Worm (Caenorhabditis elegans) whole organism, mixed stage, embryonic: ENCODE measurements around the gene ZK1321.4.

Experiments
- blmp-1 ChIP-seq: fragments of 150-350 bp; optimal IDR thresholded peaks from 2 replicates; lab custom pipeline; 2014; ENCODE audit warnings: missing biosample characterization, missing genetic modification characterization
- ces-1 ChIP-seq: fragments of 150-350 bp; optimal IDR thresholded peaks from 2 replicates; lab custom pipeline; 2014; ENCODE audit warnings: missing biosample characterization, missing genetic modification reagents, missing genetic modification characterization
- cnd-1 ChIP-seq: fragments of 200-800 bp; sonication (Bioruptor generic); optimal IDR thresholded peaks from 2 replicates; lab custom pipeline; 2018; ENCODE audit warnings: mild to moderate bottlenecking, missing genetic modification characterization, missing compliant biosample characterization
- elt-1 ChIP-seq: sonication (generic microtip); optimal IDR thresholded peaks from 2 replicates; lab custom pipeline; 2017; ENCODE audit warnings: missing genetic modification characterization, mild to moderate bottlenecking, missing compliant biosample characterization, antibody characterized with exemption, moderate library complexity, borderline replicate concordance; ENCODE audit not compliant: insufficient read depth
- elt-3 ChIP-seq: fragments of 150-350 bp; optimal IDR thresholded peaks from 2 replicates; lab custom pipeline; 2014; ENCODE audit warnings: missing biosample characterization, missing genetic modification characterization
- flh-1 ChIP-seq: fragments of 200-800 bp; sonication (Bioruptor generic); optimal IDR thresholded peaks from 2 replicates; lab custom pipeline; 2018; ENCODE audit warnings: mild to moderate bottlenecking, missing genetic modification characterization, moderate library complexity, missing compliant biosample characterization
- ham-2 ChIP-seq: fragments of 200-800 bp; sonication (Bioruptor generic); optimal IDR thresholded peaks from 2 replicates; lab custom pipeline; 2018; ENCODE audit warnings: mild to moderate bottlenecking, missing genetic modification characterization, missing compliant biosample characterization
- hlh-1 ChIP-seq: fragments of 150-350 bp; optimal IDR thresholded peaks from 2 replicates; lab custom pipeline; 2014; ENCODE audit warnings: missing biosample characterization, missing genetic modification reagents, missing genetic modification characterization
- lin-13 ChIP-seq: fragments of 150-350 bp; optimal IDR thresholded peaks from 2 replicates; lab custom pipeline; 2014; ENCODE audit warnings: missing biosample characterization, missing genetic modification characterization
- lsy-2 ChIP-seq: fragments of 150-350 bp; optimal IDR thresholded peaks from 2 replicates; lab custom pipeline; 2014; ENCODE audit warnings: missing biosample characterization, missing genetic modification characterization
- mab-5 ChIP-seq: fragments of 150-350 bp; optimal IDR thresholded peaks from 2 replicates; lab custom pipeline; 2014; ENCODE audit warnings: missing biosample characterization, missing genetic modification characterization
- mls-2 ChIP-seq: sonication (generic microtip); optimal IDR thresholded peaks from 2 replicates; lab custom pipeline; 2016; ENCODE audit warnings: mild to moderate bottlenecking, missing genetic modification characterization, moderate library complexity, missing compliant biosample characterization
- nhr-12 ChIP-seq: fragments of 150-350 bp; optimal IDR thresholded peaks from 2 replicates; lab custom pipeline; 2014; ENCODE audit warnings: missing biosample characterization, missing genetic modification characterization
- nhr-2 ChIP-seq: fragments of 150-350 bp; optimal IDR thresholded peaks from 2 replicates; lab custom pipeline; 2014; ENCODE audit warnings: missing biosample characterization, missing genetic modification characterization
- nhr-237 ChIP-seq: fragments of 150-350 bp; optimal IDR thresholded peaks from 2 replicates; lab custom pipeline; 2014; ENCODE audit warnings: missing biosample characterization, missing genetic modification characterization
- nhr-76 ChIP-seq: sonication (generic microtip); optimal IDR thresholded peaks from 2 replicates; lab custom pipeline; 2017; ENCODE audit warnings: missing biosample characterization, missing genetic modification characterization
- snpc-4 ChIP-seq: fragments of 150-350 bp; optimal IDR thresholded peaks from 2 replicates; lab custom pipeline; 2014; ENCODE audit warnings: missing biosample characterization, missing genetic modification characterization
- tbx-8 ChIP-seq: fragments of 200-800 bp; sonication (Bioruptor generic); optimal IDR thresholded peaks from 2 replicates; lab custom pipeline; 2018; ENCODE audit warnings: mild to moderate bottlenecking, missing genetic modification characterization, moderate library complexity, missing compliant biosample characterization
- unc-120 ChIP-seq: sonication (generic microtip); optimal IDR thresholded peaks from 2 replicates; lab custom pipeline; 2017; ENCODE audit warnings: missing genetic modification characterization, missing compliant biosample characterization; ENCODE audit not compliant: poor library complexity, severe bottlenecking
- unc-62 ChIP-seq: fragments of 150-350 bp; optimal IDR thresholded peaks from 2 replicates; lab custom pipeline; 2014; ENCODE audit warnings: missing biosample characterization, missing genetic modification reagents, missing genetic modification characterization
- zip-8 ChIP-seq: fragments of 150-350 bp; optimal IDR thresholded peaks from 2 replicates; lab custom pipeline; 2014; ENCODE audit warnings: missing biosample characterization, missing genetic modification characterization
- ztf-11 ChIP-seq: fragments of 150-350 bp; optimal IDR thresholded peaks from 2 replicates; lab custom pipeline; 2014; ENCODE audit warnings: missing biosample characterization, missing genetic modification characterization

ZK1321.4 gene

DNA sequence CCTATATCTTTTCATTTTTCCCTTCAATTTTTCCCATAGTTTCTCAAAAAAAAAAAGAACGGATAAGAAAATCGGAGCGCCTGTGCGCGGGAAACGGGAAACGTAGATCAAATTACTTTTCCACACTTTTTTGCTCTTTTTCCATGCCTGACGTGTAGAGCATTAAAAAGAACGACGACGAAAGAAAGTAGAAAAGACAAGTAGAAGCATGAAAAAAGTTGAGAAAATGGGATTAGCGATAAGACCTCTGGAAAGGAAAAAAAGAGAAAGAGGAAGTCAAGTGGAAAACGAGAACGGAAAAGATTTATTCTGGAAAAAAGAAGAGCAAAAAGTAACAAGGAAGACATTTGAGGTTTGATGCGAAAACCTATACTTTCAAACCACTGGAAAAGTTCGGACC, 45.2 kb downstream of the ZK1321.4 start:
- no peak for TF ChIP-seq elt-1 (tag; lab: Kevin White, UChicago)
- TF ChIP-seq lin-13 (tag; lab: Kevin White, UChicago): no peak
- TF ChIP-seq cnd-1: no peak
- no peak for TF ChIP-seq nhr-2
- no peak for TF ChIP-seq ham-2 (GFP tag; lab: Kevin White, UChicago)
- no peak for TF ChIP-seq nhr-12 (tag; lab: Kevin White, UChicago)
- no peak for TF ChIP-seq nhr-76 (tag; lab: Kevin White, UChicago)
- no peak for TF ChIP-seq ces-1 (GFP tag; lab: Kevin White, UChicago)
- no peak for TF ChIP-seq ztf-11 (tag; lab: Kevin White, UChicago)
- TF ChIP-seq nhr-237: no peak
- no peak for TF ChIP-seq mls-2 (tag; lab: Kevin White, UChicago)
- TF ChIP-seq mab-5 (tag; lab: Kevin White, UChicago): no peak
- no peak for TF ChIP-seq flh-1
- no peak for TF ChIP-seq hlh-1 (tag; lab: Kevin White, UChicago)
- no peak for TF ChIP-seq unc-120 (tag; lab: Kevin White, UChicago)
- no peak for TF ChIP-seq elt-3 (tag; lab: Kevin White, UChicago)

DNA sequence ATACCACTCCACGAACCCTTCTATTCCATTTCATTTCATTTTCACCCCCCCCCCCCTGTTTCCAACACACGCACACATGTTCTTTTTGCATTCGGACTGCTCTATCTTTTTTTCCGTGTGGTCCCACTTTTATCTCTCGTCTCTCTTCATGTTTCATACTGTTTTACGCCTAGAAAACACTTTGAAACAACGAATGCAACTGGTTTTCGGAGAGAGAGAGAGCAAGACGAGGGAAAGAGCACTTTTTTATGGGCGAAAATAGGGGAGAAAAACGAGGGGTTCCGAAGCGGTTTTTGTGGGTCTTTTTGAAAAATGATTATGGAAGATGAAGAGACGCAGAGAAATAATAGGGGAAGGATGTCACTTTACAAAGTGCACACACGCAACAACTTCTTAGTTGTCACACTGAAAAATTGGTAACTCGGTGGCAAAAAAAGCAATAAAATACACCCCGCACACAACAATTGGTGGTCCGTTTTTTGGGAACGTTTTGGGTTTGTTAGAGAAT, 46.5 kb downstream of the ZK1321.4 start:
- TF ChIP-seq zip-8 (tag; lab: Kevin White, UChicago) (no peak), hlh-1 (tag; lab: Kevin White, UChicago) (peak; percentile 0)

DNA sequence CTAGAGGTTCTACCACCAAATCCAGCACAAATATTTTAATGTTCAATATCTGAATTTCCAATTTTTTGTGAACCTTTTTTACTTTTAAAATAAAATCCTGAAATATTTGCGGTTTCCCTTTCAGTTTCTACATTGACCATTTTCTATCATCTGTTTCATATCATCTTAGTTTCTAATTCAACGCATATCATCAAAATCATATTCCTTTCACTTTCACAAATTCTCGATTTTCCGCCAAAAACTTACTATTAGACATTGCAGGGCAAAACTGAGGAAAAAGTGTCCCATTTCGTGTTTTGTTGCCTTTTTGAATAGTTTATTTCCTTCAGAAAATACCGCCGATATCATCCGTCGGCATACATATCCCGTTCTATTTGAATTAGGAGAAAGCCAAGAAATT, 48.7 kb downstream of the ZK1321.4 start:
- no peak for TF ChIP-seq unc-62 (GFP tag; lab: Kevin White, UChicago)
- TF ChIP-seq blmp-1: peak; percentile 57
- no peak for TF ChIP-seq nhr-12 (tag; lab: Kevin White, UChicago)
- no peak for TF ChIP-seq mab-5 (tag; lab: Kevin White, UChicago)

DNA sequence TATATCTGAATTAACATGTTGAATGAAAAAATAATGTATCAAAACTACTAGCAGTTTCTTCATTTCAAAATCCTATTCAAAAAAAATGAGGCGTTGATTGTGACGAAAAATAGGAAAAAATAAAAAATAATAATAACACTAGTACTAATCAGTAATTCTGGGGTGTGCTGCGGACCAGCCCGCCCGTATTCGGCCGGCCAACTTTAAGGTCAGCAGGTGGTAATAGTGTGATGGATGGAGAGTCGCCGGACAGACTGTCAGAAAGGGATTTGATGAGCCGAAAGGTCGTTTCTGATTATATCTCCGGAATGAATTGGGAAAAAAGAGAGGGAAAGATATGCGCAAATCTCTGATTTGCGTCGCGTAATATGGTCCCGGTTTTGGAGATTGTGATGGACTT, 49.3 kb downstream of the ZK1321.4 start, which contains the start of gene cutl-2:
TSS of gene cutl-2 (minus strand) at position 210 of the 400 bp plus-strand sequence.
- TF ChIP-seq ces-1 (GFP tag; lab: Kevin White, UChicago): no peak
- no peak for TF ChIP-seq cnd-1
- TF ChIP-seq tbx-8 (GFP tag; lab: Kevin White, UChicago): no peak
- no peak for TF ChIP-seq snpc-4 (tag; lab: Kevin White, UChicago)
- TF ChIP-seq lsy-2 (tag; lab: Kevin White, UChicago): no peak
- peak; percentile 79 for TF ChIP-seq elt-1 (tag; lab: Kevin White, UChicago)
- peak; percentile 91 for TF ChIP-seq nhr-2
